Worm (Caenorhabditis elegans) whole organism, L1 larva: Measurements from ENCODE around the gene lem-4.

Source experiments
- ceh-82 ChIP-seq, 3 experiments: fragments of 150-350 bp in 1 of 3; sonication (generic microtip) in 2 of 3; optimal IDR thresholded peaks; 2 replicates each; lab custom pipeline; 2014 to 2017; ENCODE audit warnings: missing biosample characterization in 3 of 3, missing genetic modification characterization in 3 of 3
- ces-1 ChIP-seq: fragments of 150-350 bp; optimal IDR thresholded peaks from 2 replicates; lab custom pipeline; 2014; ENCODE audit warnings: missing biosample characterization, missing genetic modification reagents, missing genetic modification characterization
- egl-13 ChIP-seq: sonication (generic microtip); optimal IDR thresholded peaks from 2 replicates; lab custom pipeline; 2016; ENCODE audit warnings: missing genotype, missing genetic modification reagents, missing genetic modification characterization, missing compliant biosample characterization
- egl-27 ChIP-seq, 2 experiments: fragments of 150-350 bp in 1 of 2; sonication (generic microtip); optimal IDR thresholded peaks; 3 replicates each; lab custom pipeline; 2017 to 2018; ENCODE audit warnings: missing biosample characterization in 2 of 2, missing genetic modification characterization in 2 of 2, missing genetic modification reagents in 2 of 2
- jun-1 ChIP-seq: fragments of 150-350 bp; optimal IDR thresholded peaks from 2 replicates; lab custom pipeline; 2014; ENCODE audit warnings: missing biosample characterization, missing genetic modification reagents, missing genetic modification characterization
- lin-39 ChIP-seq: fragments of 150-350 bp; optimal IDR thresholded peaks from 2 replicates; lab custom pipeline; 2014; ENCODE audit warnings: missing biosample characterization, missing genetic modification reagents, missing genetic modification characterization
- mep-1 ChIP-seq: fragments of 150-350 bp; optimal IDR thresholded peaks from 2 replicates; lab custom pipeline; 2014; ENCODE audit warnings: missing biosample characterization, missing genetic modification characterization
- nhr-12 ChIP-seq: sonication (generic microtip); optimal IDR thresholded peaks from 2 replicates; lab custom pipeline; 2017; ENCODE audit warnings: missing biosample characterization, missing genetic modification characterization
- nhr-28 ChIP-seq: fragments of 150-350 bp; optimal IDR thresholded peaks from 2 replicates; lab custom pipeline; 2014; ENCODE audit warnings: missing biosample characterization, missing genetic modification characterization
- pqm-1 ChIP-seq: sonication (generic microtip); optimal IDR thresholded peaks from 3 replicates; lab custom pipeline; 2017; ENCODE audit warnings: missing biosample characterization, missing genetic modification characterization
- sox-4 ChIP-seq: sonication (generic microtip); optimal IDR thresholded peaks from 2 replicates; lab custom pipeline; 2016; ENCODE audit warnings: missing genetic modification characterization, missing compliant biosample characterization

ce11 chrIV:800518-800917 is 54.1 kb downstream of the lem-4 start, which contains the start of gene mrpl-46:
- TF ChIP-seq egl-27 (tag; optimal IDR thresholded peaks at IDR 0.05; lab: Kevin White, UChicago) (no peak), mep-1 (tag; lab: Kevin White, UChicago) (no peak), sox-4 (tag; lab: Kevin White, UChicago) (no peak), jun-1 (tag; lab: Kevin White, UChicago) (no peak), pqm-1 (tag; lab: Kevin White, UChicago) (no peak), ceh-82 (tag; optimal IDR thresholded peaks at IDR 0.05; lab: Kevin White, UChicago) (no peak), nhr-12 (tag; lab: Kevin White, UChicago) (no peak), lin-39 (tag; lab: Kevin White, UChicago) (no peak), ces-1 (GFP tag; lab: Kevin White, UChicago) (no peak), nhr-28 (tag; lab: Kevin White, UChicago) (no peak), egl-13 (tag; lab: Kevin White, UChicago) (no peak)
